Worm (Caenorhabditis elegans) whole organism, L2 larva: ENCODE data around the gene ani-2.

Source experiments
- ama-1 ChIP-seq: fragments of 150-350 bp; optimal IDR thresholded peaks from 2 replicates; lab custom pipeline; 2018; ENCODE audit warnings: inconsistent platforms
- ceh-82 ChIP-seq: fragments of 150-350 bp; optimal IDR thresholded peaks from 2 replicates; lab custom pipeline; 2014; ENCODE audit warnings: missing biosample characterization, missing genetic modification characterization
- elt-1 ChIP-seq: fragments of 150-350 bp; optimal IDR thresholded peaks from 2 replicates; lab custom pipeline; 2014; ENCODE audit warnings: missing biosample characterization, missing genetic modification characterization
- mdl-1 ChIP-seq, 2 experiments: fragments of 150-350 bp in 1 of 2; sonication (generic microtip) in 1 of 2; optimal IDR thresholded peaks; 2 replicates each; lab custom pipeline; 2017; ENCODE audit warnings: missing biosample characterization in 2 of 2, missing genetic modification characterization in 2 of 2
- nhr-10 ChIP-seq: sonication (generic microtip); optimal IDR thresholded peaks from 2 replicates; lab custom pipeline; 2017; ENCODE audit warnings: missing biosample characterization, missing genetic modification characterization
- nhr-77 ChIP-seq: fragments of 150-350 bp; optimal IDR thresholded peaks from 2 replicates; lab custom pipeline; 2014; ENCODE audit warnings: missing biosample characterization, missing genetic modification characterization
- snpc-4 ChIP-seq: fragments of 150-350 bp; optimal IDR thresholded peaks from 2 replicates; lab custom pipeline; 2014; ENCODE audit warnings: missing biosample characterization, missing genetic modification characterization
- zag-1 ChIP-seq: fragments of 150-350 bp; optimal IDR thresholded peaks from 2 replicates; lab custom pipeline; 2014; ENCODE audit warnings: missing biosample characterization, missing genetic modification characterization

ce11 chrII:6331222-6331830 lies 33.8 kb downstream of the ani-2 start, which contains the start of gene set-4:
- TF ChIP-seq snpc-4 (tag; lab: Kevin White, UChicago) (peak; percentile 88), mdl-1 (tag; optimal IDR thresholded peaks at IDR 0.05; lab: Kevin White, UChicago) (peak; percentile 18 to 91), ceh-82 (peak; percentile 68), zag-1 (tag; lab: Kevin White, UChicago) (peak; percentile 72), nhr-10 (tag; lab: Kevin White, UChicago) (peak; percentile 78), nhr-77 (tag; lab: Kevin White, UChicago) (peak; percentile 68), elt-1 (tag; lab: Kevin White, UChicago) (no peak), ama-1 (lab: Kevin White, UChicago) (peak; percentile 26)
